Worm (Caenorhabditis elegans): ENCODE results near the gene mtp-18.

ce11 chrX:6208463-6208862 is 2.3 kb upstream of the mtp-18 start, which contains the start of gene C14F11.7:
- no peak for TF ChIP-seq fkh-6 (tag; optimal IDR thresholded peaks at IDR 0.05)
- TF ChIP-seq lin-11 (tag; optimal IDR thresholded peaks at IDR 0.05): no peak
- TF ChIP-seq F13H6.1 (tag; optimal IDR thresholded peaks at IDR 0.05): no peak
- no peak for TF ChIP-seq nfya-1 (tag; optimal IDR thresholded peaks at IDR 0.05)
- no peak for TF ChIP-seq ceh-48 (tag; optimal IDR thresholded peaks at IDR 0.05)
- no peak for TF ChIP-seq fax-1 (tag; optimal IDR thresholded peaks at IDR 0.05)
- no peak for TF ChIP-seq nhr-11 (tag; optimal IDR thresholded peaks at IDR 0.05)
- TF ChIP-seq ceh-2 (tag; optimal IDR thresholded peaks at IDR 0.05): no peak
- TF ChIP-seq rnt-1 (tag; optimal IDR thresholded peaks at IDR 0.05): no peak
- TF ChIP-seq pha-4 (tag; optimal IDR thresholded peaks at IDR 0.05): no peak
- TF ChIP-seq sdc-2 (tag; optimal IDR thresholded peaks at IDR 0.05): no peak

Measured in whole organism, late embryonic.